Fruit fly (Drosophila melanogaster): ENCODE measurements around the gene bves.

dm6 chrX:21072953-21073352 lies 19.2 kb downstream of the bves start:
- TF ChIP-seq h (optimal IDR thresholded peaks at IDR 0.05) (no peak), ttk (optimal IDR thresholded peaks at IDR 0.05) (no peak), Sin3A (optimal IDR thresholded peaks at IDR 0.05) (no peak)

Measured in Kc167 (cell line).